Worm (Caenorhabditis elegans): Measurements from ENCODE around the gene insc-1.

insc-1 gene

ce11 chrII:7358489-7358943, at the start of gene insc-1:
Gene insc-1 (plus strand): TSS chrII:7358893.
- peak; percentile 16 for TF ChIP-seq ref-2 (tag; optimal IDR thresholded peaks at IDR 0.05)
- no peak for TF ChIP-seq unc-55 (GFP tag; optimal IDR thresholded peaks at IDR 0.05)
- TF ChIP-seq K09A11.1 (tag; optimal IDR thresholded peaks at IDR 0.05; ENCODE audit: insufficient read depth), result no peak
- no peak for TF ChIP-seq sox-4 (tag; optimal IDR thresholded peaks at IDR 0.05)
- no peak for TF ChIP-seq dve-1 (tag; optimal IDR thresholded peaks at IDR 0.05)

DNA sequence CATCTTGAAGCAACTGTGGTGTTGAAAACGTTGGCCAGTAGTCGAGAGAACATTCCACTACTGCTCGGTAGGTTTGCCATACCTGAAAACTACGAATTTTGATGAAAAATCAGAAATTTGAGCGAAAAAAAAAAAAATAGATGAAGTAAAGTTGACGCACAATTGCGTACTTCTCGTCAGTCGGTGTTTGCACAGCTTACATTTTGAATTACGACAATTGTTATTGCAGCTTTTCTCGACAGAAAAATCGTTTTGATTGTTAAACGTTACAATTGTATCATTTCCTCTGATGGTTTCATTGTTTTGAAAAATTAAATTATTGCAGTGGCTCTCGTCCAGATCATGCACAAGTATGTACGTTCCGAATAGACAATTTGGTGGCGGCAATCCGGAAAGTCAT, 48.7 kb upstream of the insc-1 start, which contains the start of the genes F45E12.5 and cnep-1:
Gene F45E12.5 (minus strand): TSS at position 93 of the 400 bp plus-strand sequence.
Gene cnep-1 (plus strand): TSS at position 326 of the 400 bp plus-strand sequence.
- TF ChIP-seq ceh-6 (GFP tag; optimal IDR thresholded peaks at IDR 0.05) (no peak), ceh-34 (tag; optimal IDR thresholded peaks at IDR 0.05) (no peak), ceh-19 (GFP tag; optimal IDR thresholded peaks at IDR 0.05) (no peak), C38D4.7 (GFP tag; optimal IDR thresholded peaks at IDR 0.05) (no peak), K09A11.1 (tag; optimal IDR thresholded peaks at IDR 0.05; ENCODE audit: insufficient read depth) (no peak), pha-2 (tag; optimal IDR thresholded peaks at IDR 0.05) (no peak), dve-1 (tag; optimal IDR thresholded peaks at IDR 0.05) (no peak), sox-4 (tag; optimal IDR thresholded peaks at IDR 0.05) (no peak), ceh-9 (tag; optimal IDR thresholded peaks at IDR 0.05) (no peak), syd-9 (tag; optimal IDR thresholded peaks at IDR 0.05) (no peak), unc-42 (tag; optimal IDR thresholded peaks at IDR 0.05) (no peak)

DNA sequence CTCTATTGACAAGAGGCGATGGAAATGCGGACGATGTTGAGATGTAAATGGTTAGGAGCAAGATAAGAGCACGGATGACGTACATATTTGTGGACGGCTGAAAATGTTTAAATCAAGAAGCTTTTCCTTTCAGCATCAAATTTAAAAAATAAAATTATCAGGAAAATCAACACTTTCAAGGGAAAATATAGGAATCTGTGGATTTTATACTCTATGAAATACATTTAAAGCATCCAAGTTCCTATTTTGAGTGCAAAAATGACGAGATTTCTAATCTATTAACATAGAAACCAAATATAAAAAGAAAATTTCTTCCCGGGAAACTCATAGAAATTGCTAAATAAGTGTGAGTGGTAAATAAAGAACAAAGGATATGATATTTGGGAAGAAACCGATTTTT, 44.6 kb upstream of the insc-1 start, which contains the start of gene F45E12.6:
Gene F45E12.6 (minus strand): TSS at position 101 of the 400 bp plus-strand sequence.
- TF ChIP-seq elt-2 (tag; optimal IDR thresholded peaks at IDR 0.05) (no peak), ahr-1 (tag; optimal IDR thresholded peaks at IDR 0.05) (no peak), unc-42 (tag; optimal IDR thresholded peaks at IDR 0.05) (no peak), rnt-1 (tag; optimal IDR thresholded peaks at IDR 0.05) (no peak), pha-2 (tag; optimal IDR thresholded peaks at IDR 0.05) (no peak), Y22D7AL.16 (tag; optimal IDR thresholded peaks at IDR 0.05) (no peak), ama-1 (optimal IDR thresholded peaks at IDR 0.05) (no peak), ets-4 (tag; optimal IDR thresholded peaks at IDR 0.05) (no peak), unc-3 (GFP tag; conservative IDR thresholded peaks at IDR 0.05) (no peak), unc-3 (tag; optimal IDR thresholded peaks at IDR 0.05) (no peak), T23F11.4 (GFP tag; optimal IDR thresholded peaks at IDR 0.05) (no peak), fkh-6 (tag; optimal IDR thresholded peaks at IDR 0.05) (no peak), ceh-19 (GFP tag; optimal IDR thresholded peaks at IDR 0.05) (no peak), elt-4 (tag; optimal IDR thresholded peaks at IDR 0.05) (no peak)

ce11 chrII:7317468-7317867, 41.2 kb upstream of the insc-1 start, which contains the start of gene F21D12.2:
Gene F21D12.2 (plus strand): TSS chrII:7317768.
- TF ChIP-seq Y22D7AL.16 (tag; optimal IDR thresholded peaks at IDR 0.05), result no peak
- TF ChIP-seq pros-1 (tag; optimal IDR thresholded peaks at IDR 0.05), result no peak
- TF ChIP-seq ceh-6 (GFP tag; optimal IDR thresholded peaks at IDR 0.05), result no peak
- TF ChIP-seq odd-2 (tag; optimal IDR thresholded peaks at IDR 0.05), result no peak
- TF ChIP-seq K02D7.2 (tag; optimal IDR thresholded peaks at IDR 0.05), result no peak
- no peak for TF ChIP-seq ztf-16 (tag; optimal IDR thresholded peaks at IDR 0.05)

DNA sequence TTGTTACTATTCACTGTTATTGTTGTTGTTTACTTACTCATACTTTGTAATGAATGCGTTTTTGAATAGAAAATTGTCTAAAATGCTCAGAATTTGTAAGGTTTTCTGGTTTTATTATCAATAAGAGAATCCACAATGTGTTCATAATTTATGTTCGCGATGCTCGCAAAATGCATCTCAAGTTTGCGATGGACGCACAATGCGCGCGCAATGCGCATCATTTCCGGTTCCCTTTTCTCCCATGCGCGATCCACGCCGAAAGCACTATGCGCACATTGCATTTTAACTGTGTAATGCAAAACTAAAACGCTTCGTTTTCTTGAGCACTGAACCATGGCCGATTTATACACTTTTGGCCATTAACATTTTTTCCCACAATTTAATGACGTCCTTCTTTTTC, 39.2 kb upstream of the insc-1 start:
- TF ChIP-seq ceh-45 (GFP tag; IDR thresholded peaks at IDR 0.05) (no peak), pha-4 (tag; optimal IDR thresholded peaks at IDR 0.05) (no peak), nfya-1 (tag; optimal IDR thresholded peaks at IDR 0.05) (no peak), madf-2 (tag; optimal IDR thresholded peaks at IDR 0.05) (no peak), syd-9 (tag; optimal IDR thresholded peaks at IDR 0.05) (no peak), ceh-30 (tag; optimal IDR thresholded peaks at IDR 0.05) (no peak), pqm-1 (tag; optimal IDR thresholded peaks at IDR 0.05) (no peak), K09A11.1 (tag; optimal IDR thresholded peaks at IDR 0.05; ENCODE audit: insufficient read depth) (no peak), hlh-8 (tag; optimal IDR thresholded peaks at IDR 0.05) (no peak), npax-4 (tag; optimal IDR thresholded peaks at IDR 0.05) (no peak), ceh-48 (tag; optimal IDR thresholded peaks at IDR 0.05) (no peak), ztf-16 (tag; optimal IDR thresholded peaks at IDR 0.05) (no peak), ceh-22 (tag; optimal IDR thresholded peaks at IDR 0.05) (no peak), sdc-2 (tag; optimal IDR thresholded peaks at IDR 0.05) (no peak), unc-86 (tag; optimal IDR thresholded peaks at IDR 0.05) (no peak), K02D7.2 (tag; optimal IDR thresholded peaks at IDR 0.05) (no peak), nhr-232 (tag; optimal IDR thresholded peaks at IDR 0.05) (no peak), C08G9.2 (tag; optimal IDR thresholded peaks at IDR 0.05) (no peak), ceh-24 (tag; optimal IDR thresholded peaks at IDR 0.05) (no peak)
